Worm (Caenorhabditis elegans) whole organism, young adult: Measurements from ENCODE around the gene oac-48.
A peak's percentile ranks its signal among the peaks of the same experiment; 100 is the strongest.

Experiments used
- F23B12.7 ChIP-seq: sonication (generic microtip); optimal IDR thresholded peaks from 2 replicates; lab custom pipeline; 2017; ENCODE audit warnings: missing genetic modification characterization, mild to moderate bottlenecking, missing compliant biosample characterization, antibody characterized with exemption, moderate library complexity; ENCODE audit not compliant: insufficient read depth
- F37B4.10 ChIP-seq: fragments of 200-800 bp; sonication (Bioruptor generic); IDR thresholded peaks from 2 replicates; pipeline ENCODE4 v1.3.6; 2022; ENCODE audit warnings: missing genetic modification characterization, missing compliant biosample characterization
- K11D2.4 ChIP-seq: fragments of 200-800 bp; sonication (Bioruptor generic); IDR thresholded peaks from 2 replicates; pipeline ENCODE4 v1.3.6; 2022; ENCODE audit warnings: missing genetic modification reagents, missing genetic modification characterization, missing compliant biosample characterization
- Y56A3A.18 ChIP-seq: fragments of 200-800 bp; sonication (Bioruptor generic); IDR thresholded peaks from 2 replicates; pipeline ENCODE4 v1.3.6; 2022; ENCODE audit warnings: missing genetic modification reagents, missing genetic modification characterization, missing compliant biosample characterization
- Y79H2A.3 ChIP-seq: fragments of 200-800 bp; sonication (Bioruptor generic); conservative IDR thresholded peaks from 2 replicates; pipeline ENCODE4 v1.3.6; 2022; ENCODE audit warnings: missing genetic modification reagents, missing genetic modification characterization, missing compliant biosample characterization
- akir-1 ChIP-seq: fragments of 200-800 bp; sonication (Bioruptor generic); optimal IDR thresholded peaks from 2 replicates; lab custom pipeline; 2018; ENCODE audit warnings: mild to moderate bottlenecking, missing genetic modification characterization, moderate library complexity, missing compliant biosample characterization
- ama-1 ChIP-seq, 3 experiments: fragments of 150-350 bp in 1 of 3; sonication (generic microtip) in 2 of 3; optimal IDR thresholded peaks; 2 replicates each; lab custom pipeline; 2014 to 2018; ENCODE audit warnings: missing biosample characterization in 2 of 3, missing genetic modification characterization in 2 of 3, missing genetic modification reagents in 2 of 3
- aptf-3 ChIP-seq: fragments of 200-800 bp; sonication (Bioruptor generic); IDR thresholded peaks from 2 replicates; pipeline ENCODE4 v1.3.6; 2022; ENCODE audit warnings: missing genetic modification characterization, missing compliant biosample characterization
- athp-1 ChIP-seq: sonication (generic microtip); optimal IDR thresholded peaks from 2 replicates; lab custom pipeline; 2017; ENCODE audit warnings: mild to moderate bottlenecking, missing genetic modification characterization, missing compliant biosample characterization
- attf-6 ChIP-seq: fragments of 200-800 bp; sonication (Bioruptor generic); IDR thresholded peaks from 2 replicates; pipeline ENCODE4 v1.3.6; 2022; ENCODE audit warnings: missing genetic modification reagents, missing genetic modification characterization, missing compliant biosample characterization
- bed-2 ChIP-seq: fragments of 200-800 bp; sonication (Bioruptor generic); IDR thresholded peaks from 2 replicates; pipeline ENCODE4 v1.3.6; 2022; ENCODE audit warnings: missing genetic modification reagents, missing genetic modification characterization, missing compliant biosample characterization
- cebp-1 ChIP-seq, 2 experiments: fragments of 200-800 bp in 1 of 2; sonication (Bioruptor generic) in 1 of 2; sonication (generic microtip) in 1 of 2; IDR thresholded peaks in 1 of 2; optimal IDR thresholded peaks in 1 of 2; 2 replicates each; pipeline versions ENCODE4 v1.3.6 to Lab custom; 2017 to 2022; ENCODE audit warnings: missing compliant biosample characterization in 2 of 2, missing genetic modification characterization in 2 of 2, mild to moderate bottlenecking in 1 of 2, missing genetic modification reagents in 1 of 2, moderate library complexity in 1 of 2
- ceh-27 ChIP-seq: fragments of 200-800 bp; sonication (Bioruptor generic); optimal IDR thresholded peaks from 2 replicates; lab custom pipeline; 2018; ENCODE audit warnings: mild to moderate bottlenecking, missing genetic modification characterization, moderate library complexity, missing compliant biosample characterization
- ceh-40 ChIP-seq: fragments of 200-800 bp; sonication (Bioruptor generic); IDR thresholded peaks from 2 replicates; pipeline ENCODE4 v1.3.6; 2022; ENCODE audit warnings: missing genetic modification characterization, missing compliant biosample characterization
- dpl-1 ChIP-seq: fragments of 150-350 bp; optimal IDR thresholded peaks from 2 replicates; lab custom pipeline; 2014; ENCODE audit warnings: missing biosample characterization, missing genetic modification reagents, missing genetic modification characterization
- efl-1 ChIP-seq: fragments of 150-350 bp; optimal IDR thresholded peaks from 2 replicates; lab custom pipeline; 2014; ENCODE audit warnings: missing biosample characterization, missing genetic modification reagents, missing genetic modification characterization
- ekl-4 ChIP-seq: fragments of 200-800 bp; sonication (Bioruptor generic); IDR thresholded peaks from 2 replicates; pipeline ENCODE4 v1.3.6; 2022; ENCODE audit warnings: missing genetic modification reagents, missing genetic modification characterization, missing compliant biosample characterization
- ets-4 ChIP-seq: fragments of 200-800 bp; sonication (Bioruptor generic); optimal IDR thresholded peaks from 2 replicates; lab custom pipeline; 2018; ENCODE audit warnings: mild to moderate bottlenecking, missing genetic modification characterization, missing compliant biosample characterization
- him-1 ChIP-seq: sonication (generic microtip); optimal IDR thresholded peaks from 2 replicates; lab custom pipeline; 2016; ENCODE audit warnings: missing genotype, missing genetic modification reagents, missing genetic modification characterization, missing compliant biosample characterization
- hmg-20 ChIP-seq: fragments of 200-800 bp; sonication (Bioruptor generic); IDR thresholded peaks from 2 replicates; pipeline ENCODE4 v1.3.6; 2022; ENCODE audit warnings: missing genetic modification reagents, missing genetic modification characterization, missing compliant biosample characterization
- lag-1 ChIP-seq: fragments of 200-800 bp; sonication (Bioruptor generic); IDR thresholded peaks from 2 replicates; pipeline ENCODE4 v1.3.6; 2022; ENCODE audit warnings: missing genetic modification reagents, missing genetic modification characterization, missing compliant biosample characterization
- let-607 ChIP-seq, 2 experiments: fragments of 200-800 bp in 1 of 2; sonication (Bioruptor generic) in 1 of 2; sonication (generic microtip) in 1 of 2; optimal IDR thresholded peaks; 2 replicates each; lab custom pipeline; 2016 to 2018; ENCODE audit warnings: mild to moderate bottlenecking in 2 of 2, missing compliant biosample characterization in 2 of 2, missing genetic modification characterization in 2 of 2, moderate library complexity in 2 of 2, missing genotype in 1 of 2
- lir-1 ChIP-seq: fragments of 200-800 bp; sonication (Bioruptor generic); conservative IDR thresholded peaks from 2 replicates; pipeline ENCODE4 v1.3.6; 2022; ENCODE audit warnings: missing genetic modification reagents, missing genetic modification characterization, missing compliant biosample characterization
- lsl-1 ChIP-seq: fragments of 200-800 bp; sonication (Bioruptor generic); optimal IDR thresholded peaks from 2 replicates; lab custom pipeline; 2018; ENCODE audit warnings: mild to moderate bottlenecking, missing genetic modification characterization, moderate library complexity, missing compliant biosample characterization
- madf-6 ChIP-seq: fragments of 200-800 bp; sonication (Bioruptor generic); IDR thresholded peaks from 2 replicates; pipeline ENCODE4 v1.3.6; 2022; ENCODE audit warnings: missing genetic modification reagents, missing genetic modification characterization, missing compliant biosample characterization
- madf-8 ChIP-seq: fragments of 200-800 bp; sonication (Bioruptor generic); conservative IDR thresholded peaks from 2 replicates; pipeline ENCODE4 v1.3.6; 2022; ENCODE audit warnings: missing genetic modification reagents, missing genetic modification characterization, missing compliant biosample characterization
- mxl-1 ChIP-seq: sonication (generic microtip); optimal IDR thresholded peaks from 2 replicates; lab custom pipeline; 2016; ENCODE audit warnings: missing genetic modification characterization, missing compliant biosample characterization
- nhr-179 ChIP-seq: sonication (generic microtip); optimal IDR thresholded peaks from 2 replicates; lab custom pipeline; 2016; ENCODE audit warnings: mild to moderate bottlenecking, missing genetic modification characterization, missing compliant biosample characterization
- nhr-80 ChIP-seq: sonication (generic microtip); optimal IDR thresholded peaks from 2 replicates; lab custom pipeline; 2016; ENCODE audit warnings: missing genetic modification characterization, missing compliant biosample characterization
- nhr-90 ChIP-seq: sonication (generic microtip); optimal IDR thresholded peaks from 2 replicates; lab custom pipeline; 2016; ENCODE audit warnings: missing genotype, mild to moderate bottlenecking, missing genetic modification characterization, missing compliant biosample characterization
- pha-4 ChIP-seq: fragments of 150-350 bp; sonication (generic microtip); optimal IDR thresholded peaks from 2 replicates; lab custom pipeline; 2014; ENCODE audit warnings: missing biosample characterization, missing genetic modification reagents, missing genetic modification characterization
- sea-2 ChIP-seq: fragments of 200-800 bp; sonication (Bioruptor generic); IDR thresholded peaks from 2 replicates; pipeline ENCODE4 v1.3.6; 2022; ENCODE audit warnings: missing genetic modification characterization, missing compliant biosample characterization
- snpc-1.3 ChIP-seq: sonication (generic microtip); optimal IDR thresholded peaks from 2 replicates; lab custom pipeline; 2017; ENCODE audit warnings: missing genetic modification characterization, mild to moderate bottlenecking, missing compliant biosample characterization, antibody characterized with exemption, moderate library complexity, missing genotype, missing genetic modification reagents; ENCODE audit not compliant: insufficient read depth
- snpc-4 ChIP-seq, 5 experiments: fragments of 150-350 bp in 1 of 5; sonication (generic microtip) in 4 of 5; optimal IDR thresholded peaks; 2 replicates each; lab custom pipeline; 2014 to 2018; ENCODE audit warnings: missing genetic modification characterization in 5 of 5, missing biosample characterization in 3 of 5, antibody characterized with exemption in 2 of 5, mild to moderate bottlenecking in 2 of 5, missing compliant biosample characterization in 2 of 5, missing genotype in 2 of 5, moderate library complexity in 2 of 5, missing genetic modification reagents in 1 of 5
- tbp1 ChIP-seq: fragments of 200-800 bp; sonication (Bioruptor generic); optimal IDR thresholded peaks from 2 replicates; lab custom pipeline; 2018; ENCODE audit warnings: mild to moderate bottlenecking, missing genetic modification characterization, missing compliant biosample characterization
- tbx-9 ChIP-seq: sonication (generic microtip); optimal IDR thresholded peaks from 2 replicates; lab custom pipeline; 2016; ENCODE audit warnings: borderline replicate concordance, missing genetic modification characterization, inconsistent platforms, missing compliant biosample characterization
- xnd-1 ChIP-seq: sonication (generic microtip); optimal IDR thresholded peaks from 2 replicates; lab custom pipeline; 2016; ENCODE audit warnings: missing genotype, missing genetic modification reagents, missing genetic modification characterization, missing compliant biosample characterization
- zim-3 ChIP-seq: sonication (generic microtip); optimal IDR thresholded peaks from 2 replicates; lab custom pipeline; 2017; ENCODE audit warnings: mild to moderate bottlenecking, missing genetic modification characterization, moderate library complexity, missing compliant biosample characterization
- ztf-28 ChIP-seq: fragments of 200-800 bp; sonication (Bioruptor generic); IDR thresholded peaks from 2 replicates; pipeline ENCODE4 v1.3.6; 2022; ENCODE audit warnings: missing genetic modification reagents, missing genetic modification characterization, missing compliant biosample characterization
- ztf-6 ChIP-seq: fragments of 200-800 bp; sonication (Bioruptor generic); IDR thresholded peaks from 2 replicates; pipeline ENCODE4 v1.3.6; 2022; ENCODE audit warnings: missing genetic modification reagents, missing genetic modification characterization, missing compliant biosample characterization

oac-48 gene

DNA sequence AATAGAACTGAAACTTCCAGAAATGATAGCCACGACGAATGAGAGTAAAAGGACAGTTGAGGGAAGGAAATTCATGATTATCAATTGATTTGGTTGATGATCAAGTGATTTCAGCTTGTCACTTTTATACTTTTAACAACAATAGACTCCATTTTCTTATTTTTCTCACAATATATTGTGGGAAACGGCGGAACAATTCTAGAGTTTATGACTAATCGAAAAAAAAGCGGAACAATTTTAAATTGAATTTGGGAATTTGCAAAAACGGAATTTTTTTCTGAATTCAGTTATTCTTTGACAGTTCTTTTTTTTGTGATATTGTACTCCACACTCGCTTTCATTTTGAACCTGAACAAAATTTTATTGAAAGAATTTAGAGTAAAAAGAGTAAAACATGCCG is 9.5 kb upstream of the oac-48 start, which contains the start of gene Y45F10C.4:
Y45F10C.4 (minus strand) TSS at position 101 of the 400 bp plus-strand sequence.
- TF ChIP-seq cebp-1 (GFP tag; IDR thresholded peaks at IDR 0.05; lab: Robert Waterston, UW) (no peak), cebp-1 (tag; optimal IDR thresholded peaks at IDR 0.05; lab: Kevin White, UChicago) (no peak), athp-1 (tag; lab: Kevin White, UChicago) (no peak), pha-4 (no peak), lir-1 (GFP tag; lab: Robert Waterston, UW) (no peak), him-1 (tag; lab: Kevin White, UChicago) (no peak), let-607 (tag; optimal IDR thresholded peaks at IDR 0.05; lab: Kevin White, UChicago) (no peak), F23B12.7 (tag; lab: Kevin White, UChicago) (no peak)

- TF ChIP-seq tbp1 (peak; percentile 26), ztf-6 (no peak), attf-6 (peak; percentile 81), madf-6 (GFP tag; lab: Robert Waterston, UW) (peak; percentile 15; the same call in 1 of the 2 replicates), zim-3 (no peak), nhr-179 (tag; lab: Kevin White, UChicago) (no peak), snpc-4 (GFP tag; optimal IDR thresholded peaks at IDR 0.05; lab: Kevin White, UChicago) (peak; percentile 41), snpc-4 (tag; optimal IDR thresholded peaks at IDR 0.05; lab: Kevin White, UChicago) (peak in 2 of 4 experiments; percentile 39 to 86), bed-2 (GFP tag; lab: Robert Waterston, UW) (no peak), ceh-27 (GFP tag; lab: Kevin White, UChicago) (no peak), Y79H2A.3 (GFP tag; lab: Robert Waterston, UW) (0 out of 2 replicates have a peak, but pooled peaks have one; percentile 66), ekl-4 (GFP tag; lab: Robert Waterston, UW) (peak; percentile 20; the same call in 1 of the 2 replicates), snpc-1.3 (tag; lab: Kevin White, UChicago) (peak; percentile 32), ets-4 (GFP tag; lab: Kevin White, UChicago) (no peak), aptf-3 (GFP tag; lab: Robert Waterston, UW) (no peak), tbx-9 (tag; lab: Kevin White, UChicago) (no peak)
- TF ChIP-seq, all 124 proteins: peak for 7
Observed at ce11 chrIV:13665073-13665472, 8.5 kb upstream of the oac-48 start.

DNA sequence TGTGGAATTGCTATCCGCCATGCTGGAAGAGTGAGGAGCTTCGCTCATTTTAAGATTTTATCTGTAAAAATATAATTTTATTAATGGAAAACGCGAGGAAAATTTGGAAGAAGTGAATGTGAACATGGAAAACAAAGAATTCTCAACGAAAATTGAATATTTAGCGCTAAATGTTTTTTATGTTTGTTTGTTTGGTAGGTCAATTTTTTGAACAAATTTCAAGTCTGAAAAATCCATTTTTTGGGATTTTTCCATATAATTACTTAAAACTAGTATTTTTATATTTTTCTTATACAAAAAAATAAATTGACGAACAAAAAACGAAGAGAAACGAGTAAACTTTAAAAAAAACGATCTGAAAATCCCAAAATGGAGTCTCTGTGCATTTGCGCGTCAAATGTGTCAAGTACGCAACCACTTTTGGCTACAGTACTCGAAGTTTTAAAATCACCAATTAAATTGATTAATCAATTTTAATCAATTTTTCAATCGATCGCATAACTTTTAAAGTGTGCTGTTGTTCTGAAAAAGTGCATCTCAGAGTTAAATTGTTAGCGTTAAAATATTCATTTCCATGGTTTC is 6.7 kb upstream of the oac-48 start, which contains the start of gene fbxa-215:
fbxa-215 (minus strand) TSS at position 61 of the 582 bp plus-strand sequence.
- TF ChIP-seq ztf-28 (GFP tag; lab: Robert Waterston, UW) (no peak), F37B4.10 (no peak), dpl-1 (GFP tag; lab: Kevin White, UChicago) (peak; percentile 19), Y56A3A.18 (GFP tag; lab: Robert Waterston, UW) (no peak), him-1 (tag; lab: Kevin White, UChicago) (no peak), ekl-4 (GFP tag; lab: Robert Waterston, UW) (no peak), ceh-40 (GFP tag; lab: Robert Waterston, UW) (no peak), lsl-1 (GFP tag; lab: Kevin White, UChicago) (peak; percentile 52), lir-1 (GFP tag; lab: Robert Waterston, UW) (no peak), mxl-1 (tag; lab: Kevin White, UChicago) (no peak), madf-6 (GFP tag; lab: Robert Waterston, UW) (peak; percentile 75), hmg-20 (no peak), nhr-80 (tag; lab: Kevin White, UChicago) (no peak), nhr-179 (tag; lab: Kevin White, UChicago) (no peak), sea-2 (GFP tag; lab: Robert Waterston, UW) (no peak), lag-1 (GFP tag; lab: Robert Waterston, UW) (no peak), efl-1 (peak; percentile 58), nhr-90 (tag; lab: Kevin White, UChicago) (no peak), madf-8 (GFP tag; lab: Robert Waterston, UW) (peak; percentile 65), xnd-1 (peak; percentile 47), ama-1 (optimal IDR thresholded peaks at IDR 0.05; lab: Kevin White, UChicago) (no peak), ama-1 (GFP tag; optimal IDR thresholded peaks at IDR 0.05; lab: Kevin White, UChicago) (no peak), akir-1 (GFP tag; lab: Kevin White, UChicago) (no peak), snpc-4 (GFP tag; optimal IDR thresholded peaks at IDR 0.05; lab: Kevin White, UChicago) (peak; percentile 57), snpc-4 (tag; optimal IDR thresholded peaks at IDR 0.05; lab: Kevin White, UChicago) (peak in 3 of 4 experiments; percentile 62 to 88 (median 82)), K11D2.4 (GFP tag; lab: Robert Waterston, UW) (no peak)
- TF ChIP-seq, all 124 proteins: peak for 7
